Worm (Caenorhabditis elegans): ENCODE data around the gene adal-1.

The adal-1 gene

ce11 chrII:6926054-6926453, 32.6 kb upstream of the adal-1 start:
- 0 out of 2 replicates have a peak, but pooled peaks have one; percentile 44 for TF ChIP-seq madf-3 (GFP tag; IDR thresholded peaks at IDR 0.05)
- no peak for TF ChIP-seq unc-130 (GFP tag; optimal IDR thresholded peaks at IDR 0.05)

- TF ChIP-seq F33H1.4 (GFP tag; IDR thresholded peaks at IDR 0.05) = peak; percentile 20; the same call in 1 of the 2 replicates
- no peak for TF ChIP-seq sptf-2 (GFP tag; optimal IDR thresholded peaks at IDR 0.05)
- TF ChIP-seq ceh-91 (GFP tag; IDR thresholded peaks at IDR 0.05) = 0 out of 2 replicates have a peak, but pooled peaks have one; percentile 29
- 0 out of 2 replicates have a peak, but pooled peaks have one; percentile 7 for TF ChIP-seq madf-8 (GFP tag; conservative IDR thresholded peaks at IDR 0.05)
- peak; percentile 90 for TF ChIP-seq athp-1 (tag; optimal IDR thresholded peaks at IDR 0.05)
- no peak for TF ChIP-seq atf-7 (tag; optimal IDR thresholded peaks at IDR 0.05)
- no peak for TF ChIP-seq Y53F4B.3 (GFP tag; IDR thresholded peaks at IDR 0.05)
- TF ChIP-seq egl-44 (GFP tag; IDR thresholded peaks at IDR 0.05) = no peak
- TF ChIP-seq lsl-1 (GFP tag; optimal IDR thresholded peaks at IDR 0.05) = peak; percentile 89
Observed at ce11 chrII:6923792-6924191, 30.4 kb upstream of the adal-1 start.

- TF ChIP-seq nhr-80 (tag; optimal IDR thresholded peaks at IDR 0.05) (peak; percentile 77), egl-18 (GFP tag; IDR thresholded peaks at IDR 0.05) (no peak), nhr-90 (tag; optimal IDR thresholded peaks at IDR 0.05) (no peak), unc-130 (GFP tag; optimal IDR thresholded peaks at IDR 0.05) (no peak)
Observed at ce11 chrII:6919363-6919851, 26.0 kb upstream of the adal-1 start, which contains the start of gene B0252.1. Gene B0252.1 (plus strand): TSS chrII:6919680.

ce11 chrII:6918862-6919261, 25.4 kb upstream of the adal-1 start, which contains the start of gene B0252.5:
Gene B0252.5 (minus strand): TSS chrII:6918878.
- TF ChIP-seq him-1 (tag; optimal IDR thresholded peaks at IDR 0.05) (no peak), die-1 (tag; optimal IDR thresholded peaks at IDR 0.05) (no peak), ets-4 (GFP tag; optimal IDR thresholded peaks at IDR 0.05) (no peak), tbx-9 (tag; optimal IDR thresholded peaks at IDR 0.05; ENCODE audit: borderline replicate concordance) (no peak), attf-6 (GFP tag; IDR thresholded peaks at IDR 0.05) (no peak), chd-7 (tag; optimal IDR thresholded peaks at IDR 0.05) (no peak), attf-3 (GFP tag; conservative IDR thresholded peaks at IDR 0.05) (no peak), lin-54 (GFP tag; optimal IDR thresholded peaks at IDR 0.05) (no peak), C17E4.6 (GFP tag; IDR thresholded peaks at IDR 0.05) (no peak), F33H1.4 (GFP tag; IDR thresholded peaks at IDR 0.05) (no peak), F10E7.11 (tag; optimal IDR thresholded peaks at IDR 0.05) (no peak), Y53G8AR.9 (GFP tag; conservative IDR thresholded peaks at IDR 0.05) (no peak), hmg-1.2 (GFP tag; IDR thresholded peaks at IDR 0.05) (no peak), bed-2 (GFP tag; IDR thresholded peaks at IDR 0.05) (no peak), hsf-1 (GFP tag; IDR thresholded peaks at IDR 0.05) (no peak), nfya-2 (GFP tag; IDR thresholded peaks at IDR 0.05) (no peak), sea-2 (GFP tag; IDR thresholded peaks at IDR 0.05) (no peak), mxl-1 (tag; optimal IDR thresholded peaks at IDR 0.05) (no peak)

- no peak for TF ChIP-seq ekl-4 (GFP tag; IDR thresholded peaks at IDR 0.05)
- TF ChIP-seq ceh-91 (GFP tag; IDR thresholded peaks at IDR 0.05) = no peak
- no peak for TF ChIP-seq sdz-38 (tag; optimal IDR thresholded peaks at IDR 0.05)
- TF ChIP-seq ets-4 (GFP tag; optimal IDR thresholded peaks at IDR 0.05) = no peak
- TF ChIP-seq ztf-6 (GFP tag; IDR thresholded peaks at IDR 0.05) = no peak
- no peak for TF ChIP-seq xnd-1 (tag; optimal IDR thresholded peaks at IDR 0.05)
- TF ChIP-seq F23B12.7 (tag; optimal IDR thresholded peaks at IDR 0.05; ENCODE audit: insufficient read depth) = no peak
- TF ChIP-seq sptf-2 (GFP tag; optimal IDR thresholded peaks at IDR 0.05) = no peak
- TF ChIP-seq F22D6.2 (tag; optimal IDR thresholded peaks at IDR 0.05) = no peak
Observed at ce11 chrII:6917710-6918109, 24.3 kb upstream of the adal-1 start, which contains the start of gene B0252.11. Gene B0252.11 (minus strand): TSS chrII:6917810.
